Fruit fly (Drosophila melanogaster) whole organism, larva: ENCODE measurements around the gene CG7914.
A peak's percentile ranks its signal among the peaks of the same experiment; 100 is the strongest.

ENCODE experiments used
- noc ChIP-seq: fragments of 200-800 bp; sonication (Bioruptor generic); optimal IDR thresholded peaks from 3 replicates; lab custom pipeline; 2019; ENCODE audit warnings: missing biosample characterization, mild to moderate bottlenecking, missing genetic modification characterization, moderate library complexity

The CG7914 gene

dm6 chrX:19148798-19149510, 44.3 kb downstream of the CG7914 start:
- no peak for TF ChIP-seq noc

- TF ChIP-seq noc, result no peak
Observed at dm6 chrX:19147939-19148641, 45.2 kb downstream of the CG7914 start.

dm6 chrX:19146421-19146952, 46.8 kb downstream of the CG7914 start:
- TF ChIP-seq noc, result peak; percentile 46

- no peak for TF ChIP-seq noc
Observed at dm6 chrX:19144785-19145422, 48.3 kb downstream of the CG7914 start.
